Fruit fly (Drosophila melanogaster): ENCODE data around the gene Edem2.
A peak's percentile ranks its signal among the peaks of the same experiment; 100 is the strongest.

Gene Edem2

dm6 chr2L:13205256-13205655 lies 13.3 kb downstream of the Edem2 start (continued):
- TF ChIP-seq CG42726 (GFP tag; IDR thresholded peaks at IDR 0.05; ENCODE audit: partially characterized antibody) (no peak), gce (GFP tag; IDR thresholded peaks at IDR 0.05) (peak; percentile 70; the same call in 2 of the 3 replicates), CG17385 (GFP tag; optimal IDR thresholded peaks at IDR 0.05) (peak; percentile 30), bowl (GFP tag; IDR thresholded peaks at IDR 0.05) (0 out of 2 replicates have a peak, but pooled peaks have one; percentile 24), gt (GFP tag; IDR thresholded peaks at IDR 0.05) (no peak), CG2889 (GFP tag; IDR thresholded peaks at IDR 0.05) (no peak), corto (GFP tag; optimal IDR thresholded peaks at IDR 0.05) (no peak), CG13775 (GFP tag; optimal IDR thresholded peaks at IDR 0.05) (peak; percentile 31), sna (GFP tag; IDR thresholded peaks at IDR 0.05; ENCODE audit: partially characterized antibody) (no peak), Med (GFP tag) (peak; percentile 93), gem (tag; optimal IDR thresholded peaks at IDR 0.05) (no peak), CG11723 (GFP tag; optimal IDR thresholded peaks at IDR 0.05) (peak; percentile 30), CG8944 (GFP tag; optimal IDR thresholded peaks at IDR 0.05) (no peak), CG1602 (GFP tag; optimal IDR thresholded peaks at IDR 0.05) (no peak), dan (GFP tag; IDR thresholded peaks at IDR 0.05) (no peak), lmd (GFP tag; IDR thresholded peaks at IDR 0.05) (no peak), CG9727 (GFP tag; optimal IDR thresholded peaks at IDR 0.05) (peak; percentile 70), Sry-δ (GFP tag; optimal IDR thresholded peaks at IDR 0.05) (no peak), CG10959 (GFP tag; IDR thresholded peaks at IDR 0.05) (no peak), br (optimal IDR thresholded peaks at IDR 0.05) (no peak), Ptx1 (GFP tag; IDR thresholded peaks at IDR 0.05) (no peak), crp (GFP tag; optimal IDR thresholded peaks at IDR 0.05) (peak in 1 of 2 experiments; percentile 7), aop (GFP tag; IDR thresholded peaks at IDR 0.05) (no peak), sob (GFP tag; IDR thresholded peaks at IDR 0.05) (no peak), Eip74EF (GFP tag; optimal IDR thresholded peaks at IDR 0.05) (peak in 1 of 2 experiments; percentile 61), nom (GFP tag; optimal IDR thresholded peaks at IDR 0.05) (peak; percentile 53), sima (GFP tag; optimal IDR thresholded peaks at IDR 0.05) (no peak), slbo (GFP tag; IDR thresholded peaks at IDR 0.05) (peak; percentile 15; the same call in 1 of the 2 replicates), gcm (GFP tag; optimal IDR thresholded peaks at IDR 0.05) (peak; percentile 76), sd (tag; optimal IDR thresholded peaks at IDR 0.05) (peak; percentile 84), CG31365 (tag; optimal IDR thresholded peaks at IDR 0.05) (peak; percentile 41), mirr (GFP tag; optimal IDR thresholded peaks at IDR 0.05) (peak; percentile 71), bsh (GFP tag; optimal IDR thresholded peaks at IDR 0.05) (peak in 1 of 2 experiments; percentile 18), fd64A (GFP tag; optimal IDR thresholded peaks at IDR 0.05) (peak; percentile 5), CG9797 (GFP tag; optimal IDR thresholded peaks at IDR 0.05) (no peak), phol (tag; optimal IDR thresholded peaks at IDR 0.05) (no peak), mam (GFP tag; optimal IDR thresholded peaks at IDR 0.05) (no peak), CG16813 (GFP tag; IDR thresholded peaks at IDR 0.05; ENCODE audit: partially characterized antibody) (no peak), ara (GFP tag; IDR thresholded peaks at IDR 0.05) (no peak), TFAM (GFP tag; optimal IDR thresholded peaks at IDR 0.05) (no peak), Jarid2 (GFP tag; optimal IDR thresholded peaks at IDR 0.05) (no peak), mld (GFP tag; IDR thresholded peaks at IDR 0.05; ENCODE audit: partially characterized antibody) (no peak), knrl (GFP tag; IDR thresholded peaks at IDR 0.05; ENCODE audit: partially characterized antibody) (no peak), D19A (tag; optimal IDR thresholded peaks at IDR 0.05) (no peak), Meics (GFP tag; optimal IDR thresholded peaks at IDR 0.05) (no peak), Fer2 (tag; optimal IDR thresholded peaks at IDR 0.05) (no peak), nmo (GFP tag; optimal IDR thresholded peaks at IDR 0.05) (no peak), Pdp1 (GFP tag; optimal IDR thresholded peaks at IDR 0.05) (peak in 1 of 2 experiments; percentile 46), Dip2 (GFP tag; IDR thresholded peaks at IDR 0.05) (no peak), CG2678 (tag; optimal IDR thresholded peaks at IDR 0.05) (peak; percentile 31)
